Worm (Caenorhabditis elegans): ENCODE data around the gene paqr-1.
A peak's percentile ranks its signal among the peaks of the same experiment; 100 is the strongest.

The paqr-1 gene

ce11 chrIV:6565605-6566004 lies 10.4 kb upstream of the paqr-1 start:
- TF ChIP-seq eor-1 (tag; optimal IDR thresholded peaks at IDR 0.05) (no peak), ceh-82 (tag; optimal IDR thresholded peaks at IDR 0.05) (no peak), snpc-4 (tag; optimal IDR thresholded peaks at IDR 0.05) (peak; percentile 44), lsy-12 (tag; optimal IDR thresholded peaks at IDR 0.05) (no peak)

ce11 chrIV:6562039-6562438 lies 6.8 kb upstream of the paqr-1 start:
- TF ChIP-seq pha-4 (tag; optimal IDR thresholded peaks at IDR 0.05) = peak; percentile 38
- no peak for TF ChIP-seq ztf-4 (tag; optimal IDR thresholded peaks at IDR 0.05)

- no peak for TF ChIP-seq lsy-12 (tag; optimal IDR thresholded peaks at IDR 0.05)
These were observed 5.2 kb upstream of the paqr-1 start, which contains the start of gene best-9 for ce11 chrIV:6560434-6560833. Gene best-9 (plus strand): TSS chrIV:6560734.

- TF ChIP-seq nhr-43 (tag; optimal IDR thresholded peaks at IDR 0.05; ENCODE audit: poor library complexity, severe bottlenecking) (peak; percentile 76), nfya-1 (tag; optimal IDR thresholded peaks at IDR 0.05; ENCODE audit: insufficient read depth) (peak; percentile 71), aly-2 (tag; optimal IDR thresholded peaks at IDR 0.05) (no peak), nhr-28 (tag; optimal IDR thresholded peaks at IDR 0.05) (no peak), egl-27 (tag; optimal IDR thresholded peaks at IDR 0.05) (peak; percentile 33), elt-2 (tag; optimal IDR thresholded peaks at IDR 0.05) (peak; percentile 56), pha-4 (tag; optimal IDR thresholded peaks at IDR 0.05) (peak; percentile 70), skn-1 (tag; optimal IDR thresholded peaks at IDR 0.05) (peak; percentile 33), pqm-1 (tag; optimal IDR thresholded peaks at IDR 0.05) (peak; percentile 43), nhr-76 (tag; optimal IDR thresholded peaks at IDR 0.05) (no peak), snpc-4 (tag; optimal IDR thresholded peaks at IDR 0.05) (peak; percentile 58), lsy-12 (tag; optimal IDR thresholded peaks at IDR 0.05) (peak; percentile 21), lin-39 (tag; optimal IDR thresholded peaks at IDR 0.05) (peak; percentile 88), elt-3 (tag; optimal IDR thresholded peaks at IDR 0.05) (peak in 1 of 3 experiments; percentile 63), unc-39 (tag; optimal IDR thresholded peaks at IDR 0.05) (no peak), hmg-11 (tag; optimal IDR thresholded peaks at IDR 0.05) (peak; percentile 77), R02D3.7 (tag; optimal IDR thresholded peaks at IDR 0.05) (peak; percentile 14), ceh-28 (tag; optimal IDR thresholded peaks at IDR 0.05) (no peak), lin-15B (tag; optimal IDR thresholded peaks at IDR 0.05) (peak; percentile 49), jun-1 (tag; optimal IDR thresholded peaks at IDR 0.05) (no peak), nhr-23 (tag; optimal IDR thresholded peaks at IDR 0.05) (peak; percentile 32)
These were observed 1.6 kb upstream of the paqr-1 start, which contains the start of gene try-3 for ce11 chrIV:6556624-6557368. Gene try-3 (plus strand): TSS chrIV:6557155.

- peak; percentile 29 for TF ChIP-seq jun-1 (tag; optimal IDR thresholded peaks at IDR 0.05)
- no peak for TF ChIP-seq nhr-12 (tag; optimal IDR thresholded peaks at IDR 0.05)
- no peak for TF ChIP-seq egl-5 (tag; optimal IDR thresholded peaks at IDR 0.05)
- TF ChIP-seq pqm-1 (tag; optimal IDR thresholded peaks at IDR 0.05) = peak; percentile 88
- TF ChIP-seq pha-4 (tag; optimal IDR thresholded peaks at IDR 0.05) = peak; percentile 33
- no peak for TF ChIP-seq nhr-11 (tag; optimal IDR thresholded peaks at IDR 0.05)
- peak in 2 of 3 experiments; percentile 68 to 91 for TF ChIP-seq elt-3 (tag; optimal IDR thresholded peaks at IDR 0.05)
- peak; percentile 95 for TF ChIP-seq elt-2 (tag; optimal IDR thresholded peaks at IDR 0.05)
These were observed 373 bp downstream of the paqr-1 start for ce11 chrIV:6554865-6555264.

ce11 chrIV:6552036-6552435 lies 3.2 kb downstream of the paqr-1 start:
- TF ChIP-seq nhr-237 (tag; optimal IDR thresholded peaks at IDR 0.05) = no peak
- TF ChIP-seq nhr-43 (tag; optimal IDR thresholded peaks at IDR 0.05; ENCODE audit: poor library complexity, severe bottlenecking) = peak; percentile 27
- no peak for TF ChIP-seq aly-2 (tag; optimal IDR thresholded peaks at IDR 0.05)
- peak; percentile 23 for TF ChIP-seq elt-2 (tag; optimal IDR thresholded peaks at IDR 0.05)
- TF ChIP-seq lin-15B (tag; optimal IDR thresholded peaks at IDR 0.05) = no peak

ce11 chrIV:6548609-6549008 lies 6.6 kb downstream of the paqr-1 start, which contains the start of gene fan-1:
Gene fan-1 (plus strand): TSS chrIV:6548686.
- TF ChIP-seq fkh-10 (GFP tag; optimal IDR thresholded peaks at IDR 0.05) (no peak), ama-1 (optimal IDR thresholded peaks at IDR 0.05) (no peak), fkh-2 (tag; optimal IDR thresholded peaks at IDR 0.05) (no peak), pqm-1 (tag; optimal IDR thresholded peaks at IDR 0.05) (no peak), nhr-76 (tag; optimal IDR thresholded peaks at IDR 0.05) (no peak), eor-1 (tag; optimal IDR thresholded peaks at IDR 0.05) (no peak), mdl-1 (tag; optimal IDR thresholded peaks at IDR 0.05) (no peak), zag-1 (tag; optimal IDR thresholded peaks at IDR 0.05) (no peak), ceh-9 (tag; optimal IDR thresholded peaks at IDR 0.05) (no peak), snpc-4 (tag; optimal IDR thresholded peaks at IDR 0.05) (peak; percentile 55), ztf-4 (tag; optimal IDR thresholded peaks at IDR 0.05) (no peak), elt-1 (tag; optimal IDR thresholded peaks at IDR 0.05) (no peak), ceh-28 (tag; optimal IDR thresholded peaks at IDR 0.05) (peak; percentile 18), skn-1 (tag; optimal IDR thresholded peaks at IDR 0.05) (peak; percentile 58), egl-5 (tag; optimal IDR thresholded peaks at IDR 0.05) (no peak), nhr-12 (tag; optimal IDR thresholded peaks at IDR 0.05) (no peak), mml-1 (tag; optimal IDR thresholded peaks at IDR 0.05) (no peak), unc-39 (tag; optimal IDR thresholded peaks at IDR 0.05) (no peak), tbx-2 (tag; optimal IDR thresholded peaks at IDR 0.05) (no peak), nhr-43 (tag; optimal IDR thresholded peaks at IDR 0.05; ENCODE audit: poor library complexity, severe bottlenecking) (peak; percentile 17), ceh-16 (tag; optimal IDR thresholded peaks at IDR 0.05) (no peak), jun-1 (tag; optimal IDR thresholded peaks at IDR 0.05) (no peak)
